Worm (Caenorhabditis elegans) whole organism, L4 larva: ENCODE results near the gene H20J04.4.

Experiments
- aly-2 ChIP-seq: sonication (generic microtip); optimal IDR thresholded peaks from 2 replicates; lab custom pipeline; 2018; ENCODE audit warnings: missing biosample characterization, missing genetic modification characterization
- ceh-82 ChIP-seq: sonication (generic microtip); optimal IDR thresholded peaks from 2 replicates; lab custom pipeline; 2017; ENCODE audit warnings: missing biosample characterization, missing genetic modification characterization
- dmd-6 ChIP-seq: fragments of 200-800 bp; sonication (Bioruptor generic); IDR thresholded peaks from 2 replicates; pipeline ENCODE4 v1.3.6; 2022; ENCODE audit warnings: missing genetic modification reagents, missing genetic modification characterization, missing compliant biosample characterization
- dmd-8 ChIP-seq: fragments of 200-800 bp; sonication (Bioruptor generic); IDR thresholded peaks from 2 replicates; pipeline ENCODE4 v1.3.6; 2022; ENCODE audit warnings: missing genetic modification characterization, missing compliant biosample characterization
- mdl-1 ChIP-seq, 2 experiments: fragments of 150-350 bp in 1 of 2; sonication (generic microtip) in 1 of 2; optimal IDR thresholded peaks; 2 replicates each; lab custom pipeline; 2014 to 2017; ENCODE audit warnings: missing biosample characterization in 2 of 2, missing genetic modification characterization in 2 of 2
- nhr-28 ChIP-seq: fragments of 150-350 bp; optimal IDR thresholded peaks from 2 replicates; lab custom pipeline; 2014; ENCODE audit warnings: missing biosample characterization, missing genetic modification characterization
- php-3 ChIP-seq: fragments of 200-800 bp; sonication (Bioruptor generic); IDR thresholded peaks from 2 replicates; pipeline ENCODE4 v1.3.6; 2022; ENCODE audit warnings: missing genetic modification reagents, missing genetic modification characterization, missing compliant biosample characterization
- saeg-2 ChIP-seq: fragments of 200-800 bp; sonication (Bioruptor generic); IDR thresholded peaks from 2 replicates; pipeline ENCODE4 v1.3.6; 2022; ENCODE audit warnings: missing genetic modification reagents, missing genetic modification characterization, missing compliant biosample characterization

ce11 chrII:4337731-4338130, 8.9 kb downstream of the H20J04.4 start:
- TF ChIP-seq aly-2 (no peak), dmd-6 (no peak), saeg-2 (GFP tag; lab: Robert Waterston, UW) (no peak), ceh-82 (tag; lab: Kevin White, UChicago) (no peak), php-3 (no peak), dmd-8 (GFP tag; lab: Robert Waterston, UW) (no peak), nhr-28 (tag; lab: Kevin White, UChicago) (no peak), mdl-1 (tag; optimal IDR thresholded peaks at IDR 0.05; lab: Kevin White, UChicago) (no peak)
